Fruit fly (Drosophila melanogaster) whole organism, embryonic: Measurements from ENCODE around the gene CG1847.
A peak's percentile ranks its signal among the peaks of the same experiment; 100 is the strongest.

Experiments used
- Aef1 ChIP-seq: fragments of 200-800 bp; sonication (Bioruptor generic); IDR thresholded peaks from 3 replicates; pipeline ENCODE4 v1.3.6; 2022; ENCODE audit warnings: missing biosample characterization, missing genetic modification characterization
- Asciz ChIP-seq: fragments of 200-800 bp; sonication (Bioruptor generic); optimal IDR thresholded peaks from 2 replicates; lab custom pipeline; 2017; ENCODE audit warnings: missing biosample characterization, mild to moderate bottlenecking, missing genetic modification characterization, missing genetic modification reagents
- Blimp-1 ChIP-seq: fragments of 200-800 bp; sonication (Bioruptor generic); optimal IDR thresholded peaks from 3 replicates; lab custom pipeline; 2018; ENCODE audit warnings: missing biosample characterization, missing genetic modification characterization, mild to moderate bottlenecking, moderate library complexity, missing genetic modification reagents
- CG11247 ChIP-seq: fragments of 200-800 bp; sonication (Bioruptor generic); IDR thresholded peaks from 2 replicates; pipeline ENCODE4 v1.3.6; 2022; ENCODE audit warnings: missing biosample characterization, missing genetic modification characterization
- CG12104 ChIP-seq: fragments of 200-800 bp; sonication (Bioruptor generic); optimal IDR thresholded peaks from 3 replicates; lab custom pipeline; 2016; ENCODE audit warnings: missing biosample characterization, missing genetic modification characterization
- CG12155 ChIP-seq: fragments of 200-800 bp; sonication (Bioruptor generic); optimal IDR thresholded peaks from 3 replicates; lab custom pipeline; 2016; ENCODE audit warnings: missing biosample characterization, missing genetic modification characterization
- CG12744 ChIP-seq: fragments of 200-800 bp; sonication (Bioruptor generic); optimal IDR thresholded peaks from 2 replicates; lab custom pipeline; 2016; ENCODE audit warnings: missing biosample characterization, missing genetic modification characterization
- CG12942 ChIP-seq: fragments of 200-800 bp; sonication (Bioruptor generic); optimal IDR thresholded peaks from 3 replicates; lab custom pipeline; 2016; ENCODE audit warnings: missing biosample characterization, missing genetic modification characterization
- CG14441 ChIP-seq: fragments of 200-800 bp; sonication (Bioruptor generic); IDR thresholded peaks from 2 replicates; pipeline ENCODE4 v1.3.6; 2022; ENCODE audit warnings: missing biosample characterization, missing genetic modification characterization
- CG14860 ChIP-seq: fragments of 200-800 bp; sonication (Bioruptor generic); IDR thresholded peaks from 3 replicates; pipeline ENCODE4 v1.3.6; 2022; ENCODE audit warnings: missing biosample characterization, missing genetic modification characterization; ENCODE audit not compliant: partially characterized antibody
- CG16779 ChIP-seq: fragments of 200-800 bp; sonication (Bioruptor generic); IDR thresholded peaks from 2 replicates; pipeline ENCODE4 v1.3.6; 2022; ENCODE audit warnings: missing biosample characterization, missing genetic modification characterization
- CG16813 ChIP-seq: fragments of 200-800 bp; sonication (Bioruptor generic); IDR thresholded peaks from 3 replicates; pipeline ENCODE4 v1.3.6; 2022; ENCODE audit warnings: missing biosample characterization, missing genetic modification characterization; ENCODE audit not compliant: partially characterized antibody
- CG17328 ChIP-seq: fragments of 200-800 bp; sonication (Bioruptor generic); IDR thresholded peaks from 2 replicates; pipeline ENCODE4 v1.3.6; 2022; ENCODE audit warnings: missing biosample characterization, missing genetic modification characterization
- CG17568 ChIP-seq: fragments of 200-800 bp; sonication (Bioruptor generic); optimal IDR thresholded peaks from 2 replicates; lab custom pipeline; 2018; ENCODE audit warnings: missing biosample characterization, mild to moderate bottlenecking, missing genetic modification characterization, moderate library complexity
- CG17612 ChIP-seq: fragments of 200-800 bp; sonication (Bioruptor generic); IDR thresholded peaks from 2 replicates; pipeline ENCODE4 v1.3.6; 2022; ENCODE audit warnings: missing biosample characterization, missing genetic modification characterization
- CG32767 ChIP-seq: fragments of 200-800 bp; sonication (Bioruptor generic); IDR thresholded peaks from 2 replicates; pipeline ENCODE4 v1.3.6; 2022; ENCODE audit warnings: missing biosample characterization, missing genetic modification characterization
- CG34422 ChIP-seq: fragments of 200-800 bp; sonication (Bioruptor generic); IDR thresholded peaks from 3 replicates; pipeline ENCODE4 v1.3.6; 2022; ENCODE audit warnings: missing biosample characterization, missing genetic modification characterization
- CG4282 ChIP-seq: fragments of 200-800 bp; sonication (Bioruptor generic); optimal IDR thresholded peaks from 2 replicates; lab custom pipeline; 2016; ENCODE audit warnings: missing biosample characterization, missing genetic modification characterization
- CG4854 ChIP-seq: fragments of 200-800 bp; sonication (Bioruptor generic); optimal IDR thresholded peaks from 2 replicates; lab custom pipeline; 2016; ENCODE audit warnings: missing biosample characterization, missing genetic modification characterization, inconsistent platforms
- CG7745 ChIP-seq: fragments of 200-800 bp; sonication (Bioruptor generic); optimal IDR thresholded peaks from 2 replicates; lab custom pipeline; 2018; ENCODE audit warnings: missing biosample characterization, mild to moderate bottlenecking, missing genetic modification characterization, moderate library complexity
- Dip3 ChIP-seq: fragments of 200-800 bp; sonication (Bioruptor generic); optimal IDR thresholded peaks from 3 replicates; lab custom pipeline; 2016; ENCODE audit warnings: missing biosample characterization, missing genetic modification characterization
- HmgD ChIP-seq: fragments of 200-800 bp; sonication (Bioruptor generic); optimal IDR thresholded peaks from 3 replicates; lab custom pipeline; 2016; ENCODE audit warnings: missing biosample characterization, missing genetic modification characterization
- Kr ChIP-seq: fragments of 200-800 bp; sonication (Bioruptor generic); optimal IDR thresholded peaks from 2 replicates; lab custom pipeline; 2017; ENCODE audit warnings: missing biosample characterization, mild to moderate bottlenecking, missing genetic modification characterization
- Lpt ChIP-seq: fragments of >200 bp; optimal IDR thresholded peaks from 2 replicates; lab custom pipeline; 2018; ENCODE audit warnings: missing biosample characterization, missing genetic modification characterization
- MBD-R2 ChIP-seq: fragments of 200-800 bp; sonication (Bioruptor generic); IDR thresholded peaks from 2 replicates; pipeline ENCODE4 v1.3.6; 2022; ENCODE audit warnings: missing biosample characterization, missing genetic modification characterization
- Max ChIP-seq: fragments of 200-800 bp; sonication (Bioruptor generic); optimal IDR thresholded peaks from 2 replicates; lab custom pipeline; 2016; ENCODE audit warnings: missing biosample characterization, mild to moderate bottlenecking, missing genetic modification characterization
- NFAT ChIP-seq: fragments of 200-800 bp; sonication (Bioruptor generic); IDR thresholded peaks from 2 replicates; pipeline ENCODE4 v1.3.6; 2022; ENCODE audit warnings: missing biosample characterization, missing genetic modification characterization
- Rx ChIP-seq: fragments of 200-800 bp; sonication (Bioruptor generic); IDR thresholded peaks from 2 replicates; pipeline ENCODE4 v1.3.6; 2022; ENCODE audit warnings: missing biosample characterization, missing genetic modification characterization
- Six4 ChIP-seq: fragments of 200-800 bp; sonication (Bioruptor generic); optimal IDR thresholded peaks from 2 replicates; lab custom pipeline; 2016; ENCODE audit warnings: missing biosample characterization, missing genetic modification characterization
- Stat92E ChIP-seq, 3 experiments: fragments of >200 bp in 2 of 3; fragments of 200-800 bp in 1 of 3; sonication (Bioruptor generic) in 1 of 3; optimal IDR thresholded peaks; 2 replicates each; lab custom pipeline; 2017 to 2019; ENCODE audit warnings: missing biosample characterization in 3 of 3, missing genetic modification characterization in 3 of 3, mild to moderate bottlenecking in 1 of 3, moderate library complexity in 1 of 3
- cas ChIP-seq: fragments of 200-800 bp; sonication (Bioruptor generic); IDR thresholded peaks from 2 replicates; pipeline ENCODE4 v1.3.6; 2022; ENCODE audit warnings: missing biosample characterization, missing genetic modification characterization
- cwo ChIP-seq: fragments of 200-800 bp; sonication (Bioruptor generic); optimal IDR thresholded peaks from 3 replicates; lab custom pipeline; 2017; ENCODE audit warnings: missing biosample characterization, missing genetic modification characterization, mild to moderate bottlenecking, moderate library complexity, missing genetic modification reagents
- disco-r ChIP-seq: fragments of 200-800 bp; sonication (Bioruptor generic); optimal IDR thresholded peaks from 2 replicates; lab custom pipeline; 2016; ENCODE audit warnings: missing biosample characterization, missing genetic modification characterization
- ems ChIP-seq: fragments of 200-800 bp; sonication (Bioruptor generic); optimal IDR thresholded peaks from 3 replicates; lab custom pipeline; 2016; ENCODE audit warnings: missing biosample characterization, missing genetic modification characterization
- ewg ChIP-seq: fragments of 200-800 bp; sonication (Bioruptor generic); optimal IDR thresholded peaks from 3 replicates; lab custom pipeline; 2017; ENCODE audit warnings: mild to moderate bottlenecking, missing biosample characterization, missing genetic modification reagents, missing genetic modification characterization
- ftz-f1 ChIP-seq: fragments of 200-800 bp; sonication (Bioruptor generic); optimal IDR thresholded peaks from 2 replicates; lab custom pipeline; 2016; ENCODE audit warnings: missing biosample characterization, missing genetic modification characterization
- gem ChIP-seq: fragments of 200-800 bp; sonication (Bioruptor generic); optimal IDR thresholded peaks from 2 replicates; lab custom pipeline; 2019; ENCODE audit warnings: missing biosample characterization, mild to moderate bottlenecking, missing genetic modification characterization, moderate library complexity
- grau ChIP-seq: fragments of 200-800 bp; optimal IDR thresholded peaks from 3 replicates; lab custom pipeline; 2019; ENCODE audit warnings: missing biosample characterization, mild to moderate bottlenecking, missing genetic modification characterization, moderate library complexity
- ken ChIP-seq: fragments of 200-800 bp; sonication (Bioruptor generic); IDR thresholded peaks from 3 replicates; pipeline ENCODE4 v1.3.6; 2022; ENCODE audit warnings: missing biosample characterization, missing genetic modification characterization
- kni ChIP-seq: fragments of 200-800 bp; sonication (Bioruptor generic); optimal IDR thresholded peaks from 3 replicates; lab custom pipeline; 2017; ENCODE audit warnings: mild to moderate bottlenecking, missing biosample characterization, missing genetic modification reagents, missing genetic modification characterization
- luna ChIP-seq: fragments of 200-800 bp; sonication (Bioruptor generic); optimal IDR thresholded peaks from 2 replicates; lab custom pipeline; 2016; ENCODE audit warnings: missing biosample characterization, missing genetic modification characterization
- oc ChIP-seq: fragments of 200-800 bp; sonication (Bioruptor generic); optimal IDR thresholded peaks from 2 replicates; lab custom pipeline; 2018; ENCODE audit warnings: missing biosample characterization, mild to moderate bottlenecking, missing genetic modification characterization, moderate library complexity
- prd ChIP-seq, 3 experiments: fragments of >200 bp in 2 of 3; fragments of 200-800 bp in 1 of 3; sonication (Bioruptor generic) in 1 of 3; optimal IDR thresholded peaks in 2 of 3; IDR thresholded peaks in 1 of 3; 2 replicates in 2 of 3; 3 replicates in 1 of 3; pipeline versions ENCODE4 v1.3.6 to Lab custom; 2017 to 2022; ENCODE audit warnings: missing biosample characterization in 1 of 3, missing genetic modification characterization in 1 of 3
- ranshi ChIP-seq: fragments of 200-800 bp; sonication (Bioruptor generic); IDR thresholded peaks from 2 replicates; pipeline ENCODE4 v1.3.6; 2022; ENCODE audit warnings: missing biosample characterization, missing genetic modification characterization
- salm ChIP-seq: fragments of 200-800 bp; sonication (Bioruptor generic); optimal IDR thresholded peaks from 2 replicates; lab custom pipeline; 2018; ENCODE audit warnings: missing biosample characterization, mild to moderate bottlenecking, missing genetic modification characterization
- sna ChIP-seq: fragments of 200-800 bp; sonication (Bioruptor generic); IDR thresholded peaks from 2 replicates; pipeline ENCODE4 v1.3.6; 2022; ENCODE audit warnings: missing biosample characterization, missing genetic modification characterization; ENCODE audit not compliant: partially characterized antibody
- ssp ChIP-seq: fragments of 200-800 bp; sonication (Bioruptor generic); IDR thresholded peaks from 2 replicates; pipeline ENCODE4 v1.3.6; 2022; ENCODE audit warnings: missing biosample characterization, missing genetic modification characterization
- tx ChIP-seq: fragments of 200-800 bp; sonication (Bioruptor generic); optimal IDR thresholded peaks from 2 replicates; lab custom pipeline; 2016; ENCODE audit warnings: missing biosample characterization, missing genetic modification characterization
- usp ChIP-seq: fragments of >200 bp; optimal IDR thresholded peaks from 2 replicates; lab custom pipeline; 2017; ENCODE audit warnings: missing biosample characterization, missing genetic modification characterization
- wor ChIP-seq: fragments of 200-800 bp; sonication (Bioruptor generic); IDR thresholded peaks from 2 replicates; pipeline ENCODE4 v1.3.6; 2022; ENCODE audit warnings: missing biosample characterization, missing genetic modification characterization
- zen ChIP-seq: fragments of 200-800 bp; sonication (Bioruptor generic); optimal IDR thresholded peaks from 3 replicates; lab custom pipeline; 2018; ENCODE audit warnings: missing biosample characterization, mild to moderate bottlenecking, missing genetic modification characterization, moderate library complexity

Gene CG1847

DNA sequence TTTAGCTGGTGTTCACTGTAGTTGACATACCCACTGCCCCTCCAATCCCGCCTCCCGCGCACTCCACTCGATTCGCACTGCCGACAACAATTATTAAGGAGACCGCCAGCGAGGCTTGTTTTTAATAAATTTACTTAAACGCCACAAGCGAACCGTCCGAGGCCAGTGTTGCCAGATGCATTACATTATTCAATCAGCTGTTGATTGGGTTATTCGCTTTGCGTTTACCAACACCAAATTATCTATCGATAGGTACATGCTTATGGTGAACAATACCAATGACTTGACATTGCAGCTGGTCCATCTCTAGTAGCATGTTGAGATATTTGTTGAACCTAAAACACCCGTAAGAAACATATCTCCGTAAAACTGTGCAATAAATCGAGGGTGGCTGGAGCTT, 18.0 kb downstream of the CG1847 start, which contains the start of the genes CG10353 and SelG (continued):
- TF ChIP-seq HmgD (GFP tag; lab: Kevin White, UChicago) (peak; percentile 53), Stat92E (GFP tag; optimal IDR thresholded peaks at IDR 0.05; lab: Kevin White, UChicago) (no peak), CG11247 (GFP tag; lab: Robert Waterston, UW) (no peak), wor (GFP tag; lab: Robert Waterston, UW) (no peak), CG12155 (GFP tag; lab: Kevin White, UChicago) (peak; percentile 33), CG17568 (GFP tag; lab: Kevin White, UChicago) (no peak), usp (GFP tag; lab: Kevin White, UChicago) (no peak), tx (GFP tag; lab: Kevin White, UChicago) (no peak), ranshi (GFP tag; lab: Robert Waterston, UW) (no peak), disco-r (GFP tag; lab: Kevin White, UChicago) (no peak), Lpt (no peak), luna (no peak), gem (tag; lab: Kevin White, UChicago) (peak; percentile 11), ssp (GFP tag; lab: Robert Waterston, UW) (no peak), Blimp-1 (GFP tag; lab: Kevin White, UChicago) (no peak), ken (no peak), Aef1 (GFP tag; lab: Robert Waterston, UW) (no peak), grau (tag; lab: Kevin White, UChicago) (peak; percentile 66), CG16813 (GFP tag; lab: Robert Waterston, UW) (peak; percentile 79), ftz-f1 (GFP tag; lab: Kevin White, UChicago) (peak; percentile 61), CG34422 (GFP tag; lab: Robert Waterston, UW) (no peak), Kr (GFP tag; lab: Kevin White, UChicago) (no peak), Six4 (GFP tag; lab: Kevin White, UChicago) (no peak), MBD-R2 (peak; percentile 91), zen (tag; lab: Kevin White, UChicago) (peak; percentile 25), CG4282 (GFP tag; lab: Kevin White, UChicago) (no peak), Dip3 (GFP tag; lab: Kevin White, UChicago) (peak; percentile 44), CG17328 (GFP tag; lab: Robert Waterston, UW) (no peak), NFAT (GFP tag; lab: Robert Waterston, UW) (peak; percentile 47; the same call in 1 of the 2 replicates), ems (GFP tag; lab: Kevin White, UChicago) (peak; percentile 35), oc (no peak), prd (optimal IDR thresholded peaks at IDR 0.05; lab: Kevin White, UChicago) (no peak), prd (GFP tag; IDR thresholded peaks at IDR 0.05; lab: Robert Waterston, UW) (0 out of 3 replicates have a peak, but pooled peaks have one; percentile 12), CG12942 (GFP tag; lab: Kevin White, UChicago) (peak; percentile 36), CG7745 (tag; lab: Kevin White, UChicago) (no peak), Rx (GFP tag; lab: Robert Waterston, UW) (no peak), CG12744 (GFP tag; lab: Kevin White, UChicago) (no peak), CG4854 (GFP tag; lab: Kevin White, UChicago) (no peak), kni (GFP tag; lab: Kevin White, UChicago) (no peak), cas (GFP tag; lab: Robert Waterston, UW) (no peak), Max (GFP tag; lab: Kevin White, UChicago) (peak; percentile 49), salm (tag; lab: Kevin White, UChicago) (no peak), CG17612 (no peak), CG14860 (peak; percentile 65), CG12104 (GFP tag; lab: Kevin White, UChicago) (no peak), CG32767 (no peak), sna (GFP tag; lab: Robert Waterston, UW) (peak; percentile 76), ewg (GFP tag; lab: Kevin White, UChicago) (no peak), CG14441 (GFP tag; lab: Robert Waterston, UW) (no peak), Asciz (no peak), CG16779 (GFP tag; lab: Robert Waterston, UW) (peak; percentile 38; the same call in 1 of the 2 replicates), cwo (GFP tag; lab: Kevin White, UChicago) (no peak)
